Fruit fly (Drosophila melanogaster): ENCODE measurements around the gene mus312.

Gene mus312

DNA sequence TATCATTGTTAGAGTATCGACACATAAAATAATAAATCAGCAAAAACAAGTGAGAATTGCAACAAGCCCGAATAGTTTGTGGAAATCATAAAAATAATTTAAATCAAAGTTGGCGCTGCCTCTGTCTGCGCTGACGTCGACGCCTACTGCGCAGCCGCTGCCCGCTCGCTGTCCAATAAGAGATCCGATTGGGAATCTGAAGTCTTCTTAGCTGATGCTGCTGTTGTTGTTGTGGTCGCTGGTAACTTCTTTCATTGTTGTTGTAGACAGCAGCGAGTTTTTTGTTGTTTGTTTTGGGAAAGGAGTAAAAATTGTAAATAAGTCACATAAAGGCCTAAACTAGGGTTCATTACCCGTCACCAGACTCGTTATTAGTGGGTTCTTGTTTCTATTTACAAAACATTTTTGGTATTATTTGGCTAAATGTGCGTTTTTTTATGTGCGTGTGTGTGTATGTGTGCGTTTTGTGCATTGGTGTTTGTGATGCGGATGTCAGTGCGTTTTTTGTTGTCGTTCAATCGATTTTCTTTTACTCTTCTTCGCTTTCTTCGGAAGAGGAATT is 35.9 kb downstream of the mus312 start (continued):
- TF ChIP-seq CG34422 (GFP tag; IDR thresholded peaks at IDR 0.05) (0 out of 3 replicates have a peak, but pooled peaks have one; percentile 14), bcd (GFP tag; optimal IDR thresholded peaks at IDR 0.05) (no peak), chif (GFP tag; optimal IDR thresholded peaks at IDR 0.05) (no peak), Asciz (GFP tag; optimal IDR thresholded peaks at IDR 0.05) (no peak), CG16863 (GFP tag; optimal IDR thresholded peaks at IDR 0.05) (no peak), CG15601 (tag; optimal IDR thresholded peaks at IDR 0.05) (no peak), Oli (tag; optimal IDR thresholded peaks at IDR 0.05) (no peak), vvl (GFP tag; IDR thresholded peaks at IDR 0.05) (no peak), pan (optimal IDR thresholded peaks at IDR 0.05) (no peak), pan (GFP tag; optimal IDR thresholded peaks at IDR 0.05 in 1 of 2, IDR thresholded peaks at IDR 0.05 in 1 of 2) (no peak), gem (tag; optimal IDR thresholded peaks at IDR 0.05) (no peak), CG3281 (GFP tag; optimal IDR thresholded peaks at IDR 0.05) (no peak), Pdp1 (GFP tag; optimal IDR thresholded peaks at IDR 0.05) (no peak), luna (GFP tag; optimal IDR thresholded peaks at IDR 0.05) (no peak), Xbp1 (GFP tag; optimal IDR thresholded peaks at IDR 0.05) (no peak), CG12769 (tag; optimal IDR thresholded peaks at IDR 0.05) (no peak), CG17912 (GFP tag; optimal IDR thresholded peaks at IDR 0.05) (no peak), shn (GFP tag; optimal IDR thresholded peaks at IDR 0.05) (no peak), CG2712 (tag; optimal IDR thresholded peaks at IDR 0.05) (no peak), dimm (GFP tag; IDR thresholded peaks at IDR 0.05) (no peak), nom (GFP tag; optimal IDR thresholded peaks at IDR 0.05) (no peak), eve (GFP tag; optimal IDR thresholded peaks at IDR 0.05) (no peak), kah (GFP tag; optimal IDR thresholded peaks at IDR 0.05) (no peak), CG10147 (GFP tag; optimal IDR thresholded peaks at IDR 0.05) (no peak), ham (GFP tag; IDR thresholded peaks at IDR 0.05) (no peak), CG43689 (GFP tag; IDR thresholded peaks at IDR 0.05) (no peak), bowl (GFP tag; IDR thresholded peaks at IDR 0.05) (no peak), CG1529 (GFP tag; optimal IDR thresholded peaks at IDR 0.05) (no peak), Jarid2 (GFP tag; optimal IDR thresholded peaks at IDR 0.05) (no peak), pfk (GFP tag; optimal IDR thresholded peaks at IDR 0.05) (no peak), oc (tag; optimal IDR thresholded peaks at IDR 0.05) (no peak), Nf-YC (tag; optimal IDR thresholded peaks at IDR 0.05) (peak; percentile 47), zen (tag; optimal IDR thresholded peaks at IDR 0.05) (no peak), NC2α (GFP tag; optimal IDR thresholded peaks at IDR 0.05) (no peak), sens (GFP tag) (peak; percentile 61), Meics (GFP tag; optimal IDR thresholded peaks at IDR 0.05) (no peak), CG7745 (tag; optimal IDR thresholded peaks at IDR 0.05) (no peak), lmd (GFP tag; IDR thresholded peaks at IDR 0.05) (no peak), slbo (GFP tag; IDR thresholded peaks at IDR 0.05) (no peak), amos (GFP tag; IDR thresholded peaks at IDR 0.05; ENCODE audit: partially characterized antibody) (no peak), pros (GFP tag; optimal IDR thresholded peaks at IDR 0.05) (peak; percentile 35), az2 (GFP tag; optimal IDR thresholded peaks at IDR 0.05) (no peak), sqz (GFP tag; optimal IDR thresholded peaks at IDR 0.05) (peak; percentile 4), CG13775 (GFP tag; optimal IDR thresholded peaks at IDR 0.05) (no peak)

Measured in whole organism, embryonic.